Worm (Caenorhabditis elegans): Measurements from ENCODE around the gene C31E10.6.

The C31E10.6 gene

DNA sequence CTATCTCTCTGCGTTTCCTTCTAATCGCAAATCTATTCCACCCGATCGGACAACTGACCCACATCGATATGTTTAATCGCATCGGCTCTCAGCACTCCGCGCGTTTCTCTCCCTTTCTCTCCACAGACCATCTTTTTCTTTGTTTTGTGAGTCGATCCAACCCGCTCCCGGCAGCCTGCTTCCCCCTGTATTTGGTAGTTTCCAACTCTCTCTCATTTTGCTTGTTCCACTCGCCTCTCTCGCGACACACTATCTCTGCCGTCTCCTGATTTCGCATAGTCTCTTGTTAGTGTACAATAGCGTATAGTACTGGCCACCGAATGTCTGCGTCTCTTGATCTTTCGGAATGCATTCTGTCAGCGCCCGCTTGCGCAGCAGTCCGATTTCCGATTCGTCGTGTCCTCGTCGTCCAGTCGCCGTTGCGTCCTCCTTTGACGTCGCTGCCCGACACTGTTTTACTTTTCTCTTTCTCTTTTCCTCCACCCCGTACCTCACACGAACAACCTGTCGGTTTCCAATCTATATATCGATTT is 45.5 kb upstream of the C31E10.6 start (continued):
- peak; percentile 36 for TF ChIP-seq nhr-77 (tag; optimal IDR thresholded peaks at IDR 0.05)
- no peak for TF ChIP-seq snpc-4 (tag; optimal IDR thresholded peaks at IDR 0.05)
- TF ChIP-seq nhr-85 (tag) = peak; percentile 94
- TF ChIP-seq F16B12.6 (tag; optimal IDR thresholded peaks at IDR 0.05) = no peak
- TF ChIP-seq C04F5.9 (tag; optimal IDR thresholded peaks at IDR 0.05) = no peak
- no peak for TF ChIP-seq ces-1 (GFP tag; optimal IDR thresholded peaks at IDR 0.05)
- peak; percentile 38 to 72 for TF ChIP-seq egl-27 (tag; optimal IDR thresholded peaks at IDR 0.05)
- TF ChIP-seq lin-15B (tag; optimal IDR thresholded peaks at IDR 0.05) = no peak
- peak; percentile 13 to 50 for TF ChIP-seq efl-1 (optimal IDR thresholded peaks at IDR 0.05)
- TF ChIP-seq efl-1 (GFP tag; optimal IDR thresholded peaks at IDR 0.05 in 1 of 2) = peak in 1 of 2 experiments; percentile 75
- TF ChIP-seq zip-4 (GFP tag; optimal IDR thresholded peaks at IDR 0.05) = peak; percentile 41
- no peak for TF ChIP-seq dpl-1 (GFP tag; optimal IDR thresholded peaks at IDR 0.05)
- TF ChIP-seq elt-3 (tag; optimal IDR thresholded peaks at IDR 0.05) = peak in 4 of 6 experiments; percentile 56 to 76 (median 68)
- TF ChIP-seq sox-4 (tag; optimal IDR thresholded peaks at IDR 0.05) = no peak
- no peak for TF ChIP-seq unc-130 (tag; optimal IDR thresholded peaks at IDR 0.05)
- TF ChIP-seq ets-5 (GFP tag; IDR thresholded peaks at IDR 0.05) = no peak
- peak; percentile 74 for TF ChIP-seq grh-1 (GFP tag; IDR thresholded peaks at IDR 0.05)
- TF ChIP-seq unc-98 (GFP tag; IDR thresholded peaks at IDR 0.05) = no peak
- TF ChIP-seq lsy-2 (tag; optimal IDR thresholded peaks at IDR 0.05) = peak; percentile 34 to 39
- TF ChIP-seq dsc-1 (tag; optimal IDR thresholded peaks at IDR 0.05) = no peak
- no peak for TF ChIP-seq isw-1 (GFP tag; IDR thresholded peaks at IDR 0.05)
- TF ChIP-seq ceh-88 (GFP tag; IDR thresholded peaks at IDR 0.05) = no peak
- TF ChIP-seq ztf-11 (tag; optimal IDR thresholded peaks at IDR 0.05) = peak in 1 of 2 experiments; percentile 22
- no peak for TF ChIP-seq ceh-8 (GFP tag; optimal IDR thresholded peaks at IDR 0.05)
- peak; percentile 58 for TF ChIP-seq nhr-47 (tag; optimal IDR thresholded peaks at IDR 0.05)
- peak; percentile 76 for TF ChIP-seq blmp-1 (tag; optimal IDR thresholded peaks at IDR 0.05)
- TF ChIP-seq mdl-1 (tag; optimal IDR thresholded peaks at IDR 0.05) = peak in 1 of 2 experiments; percentile 38
- peak; percentile 15 to 38 (median 21) for TF ChIP-seq ceh-82 (tag; optimal IDR thresholded peaks at IDR 0.05)
- TF ChIP-seq nhr-11 (tag; optimal IDR thresholded peaks at IDR 0.05) = no peak
- TF ChIP-seq mep-1 (tag; optimal IDR thresholded peaks at IDR 0.05) = peak; percentile 54
- no peak for TF ChIP-seq nhr-237 (tag; optimal IDR thresholded peaks at IDR 0.05)
- TF ChIP-seq unc-86 (tag; optimal IDR thresholded peaks at IDR 0.05) = no peak
- TF ChIP-seq fos-1 (tag; optimal IDR thresholded peaks at IDR 0.05) = peak; percentile 34
- TF ChIP-seq hlh-4 (tag; optimal IDR thresholded peaks at IDR 0.05) = no peak
- no peak for TF ChIP-seq fkh-4 (tag; optimal IDR thresholded peaks at IDR 0.05; ENCODE audit: borderline replicate concordance)
- TF ChIP-seq tlp-1 (tag; optimal IDR thresholded peaks at IDR 0.05) = no peak
- no peak for TF ChIP-seq pax-3 (tag; optimal IDR thresholded peaks at IDR 0.05)
- no peak for TF ChIP-seq ama-1 (optimal IDR thresholded peaks at IDR 0.05)
- TF ChIP-seq aly-2 (tag; optimal IDR thresholded peaks at IDR 0.05) = no peak
- TF ChIP-seq skn-1 (tag; optimal IDR thresholded peaks at IDR 0.05) = peak; percentile 10
- no peak for TF ChIP-seq alr-1 (tag; optimal IDR thresholded peaks at IDR 0.05; ENCODE audit: borderline replicate concordance)
- no peak for TF ChIP-seq sup-37 (GFP tag; optimal IDR thresholded peaks at IDR 0.05)
- peak; percentile 73 for TF ChIP-seq nhr-71 (tag; optimal IDR thresholded peaks at IDR 0.05)
- TF ChIP-seq jun-1 (tag; optimal IDR thresholded peaks at IDR 0.05) = peak; percentile 44
- TF ChIP-seq lin-35 (GFP tag; optimal IDR thresholded peaks at IDR 0.05) = peak; percentile 6 to 63
- no peak for TF ChIP-seq unc-30 (tag; optimal IDR thresholded peaks at IDR 0.05)
- TF ChIP-seq fkh-8 (tag; optimal IDR thresholded peaks at IDR 0.05) = no peak
- TF ChIP-seq fkh-10 (GFP tag; optimal IDR thresholded peaks at IDR 0.05) = no peak
